Worm (Caenorhabditis elegans) whole organism, L1 larva: ENCODE measurements around the gene ech-6.
A peak's percentile ranks its signal among the peaks of the same experiment; 100 is the strongest.

Source experiments
- C16A3.4 ChIP-seq: fragments of 150-350 bp; optimal IDR thresholded peaks from 2 replicates; lab custom pipeline; 2014; ENCODE audit warnings: missing biosample characterization, missing genetic modification characterization
- elt-3 ChIP-seq, 6 experiments: fragments of 150-350 bp in 1 of 6; sonication (generic microtip); optimal IDR thresholded peaks; 2 replicates each; lab custom pipeline; 2017 to 2018; ENCODE audit warnings: missing biosample characterization in 6 of 6, missing genetic modification characterization in 6 of 6, inconsistent platforms in 1 of 6
- grh-1 ChIP-seq: fragments of 200-800 bp; sonication (Bioruptor generic); IDR thresholded peaks from 2 replicates; pipeline ENCODE4 v1.3.6; 2022; ENCODE audit warnings: missing genetic modification reagents, missing genetic modification characterization, missing compliant biosample characterization
- nhr-12 ChIP-seq: sonication (generic microtip); optimal IDR thresholded peaks from 2 replicates; lab custom pipeline; 2017; ENCODE audit warnings: missing biosample characterization, missing genetic modification characterization
- unc-86 ChIP-seq: sonication (generic microtip); optimal IDR thresholded peaks from 2 replicates; lab custom pipeline; 2016; ENCODE audit warnings: missing genetic modification characterization, missing compliant biosample characterization
- vab-15 ChIP-seq: sonication (generic microtip); optimal IDR thresholded peaks from 2 replicates; lab custom pipeline; 2017; ENCODE audit warnings: missing genotype, mild to moderate bottlenecking, missing genetic modification characterization, missing compliant biosample characterization
- zag-1 ChIP-seq: fragments of 150-350 bp; optimal IDR thresholded peaks from 2 replicates; lab custom pipeline; 2014; ENCODE audit warnings: missing biosample characterization, missing genetic modification characterization

ce11 chrIII:9747133-9747532, 5.5 kb downstream of the ech-6 start, which contains the start of the genes iff-1 and cdk-1:
- TF ChIP-seq zag-1 (tag; lab: Kevin White, UChicago) = no peak
- no peak for TF ChIP-seq vab-15 (tag; lab: Kevin White, UChicago)
- TF ChIP-seq C16A3.4 (tag; lab: Kevin White, UChicago) = peak; percentile 43
- no peak for TF ChIP-seq nhr-12 (tag; lab: Kevin White, UChicago)
- TF ChIP-seq elt-3 (tag; optimal IDR thresholded peaks at IDR 0.05; lab: Kevin White, UChicago) = no peak
- no peak for TF ChIP-seq unc-86 (tag; lab: Kevin White, UChicago)
- no peak for TF ChIP-seq grh-1
